Fruit fly (Drosophila melanogaster) Kc167 (cell line): ENCODE results near the gene CG4830.

ENCODE experiments used
- psq ChIP-seq: fragments of >200 bp; optimal IDR thresholded peaks from 2 replicates; lab custom pipeline; 2017; ENCODE audit warnings: missing external identifiers
- ttk ChIP-seq: sonication (Bioruptor generic); optimal IDR thresholded peaks from 2 replicates; lab custom pipeline; 2017; ENCODE audit warnings: missing external identifiers

DNA sequence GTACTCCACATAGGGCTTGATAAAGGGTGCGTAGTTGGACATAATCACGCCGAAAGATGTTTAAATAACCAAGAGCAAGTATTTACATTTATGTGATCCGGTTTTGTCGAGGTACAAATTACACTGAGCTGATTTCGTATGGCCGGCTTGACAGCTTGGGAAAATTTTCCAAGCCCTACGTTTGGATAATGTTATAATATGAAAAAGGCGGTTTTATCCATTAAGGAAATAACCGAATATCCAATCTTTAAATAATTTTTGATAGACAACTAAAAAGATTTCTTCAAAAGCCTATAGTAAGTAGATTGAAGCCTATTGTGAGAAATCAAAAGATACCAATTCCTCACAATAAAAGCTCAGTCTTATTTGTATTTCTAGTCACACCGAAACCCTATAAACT lies 15.2 kb downstream of the CG4830 start, which contains the start of the genes eIF3d2 and CG43450:
- TF ChIP-seq psq (lab: Kevin White, UChicago) (no peak), ttk (lab: Kevin White, UChicago) (no peak)
